Worm (Caenorhabditis elegans): ENCODE results near the gene zmp-3.
A peak's percentile ranks its signal among the peaks of the same experiment; 100 is the strongest.

Gene zmp-3

DNA sequence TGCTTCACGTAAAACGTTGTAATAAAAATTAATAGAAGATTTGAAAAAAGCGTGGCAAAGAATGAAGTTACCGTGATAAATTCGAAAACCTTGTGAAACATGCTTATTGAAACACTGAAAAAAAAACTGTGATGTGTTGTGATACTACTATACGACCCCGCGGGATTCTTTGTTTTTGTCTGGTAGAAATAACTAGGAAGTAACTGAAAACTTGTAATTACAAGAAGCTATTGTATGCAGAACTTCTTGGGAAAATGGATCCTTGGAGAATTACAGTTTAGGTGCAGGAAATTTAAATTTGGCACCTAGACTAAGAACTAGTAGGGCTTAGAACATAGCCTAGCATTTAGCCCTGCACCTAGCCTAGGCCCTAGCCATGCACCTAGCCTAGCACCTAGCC is 29.6 kb downstream of the zmp-3 start, which contains the start of gene str-39:
TSS of gene str-39 (minus strand) at position 101 of the 400 bp plus-strand sequence.
- TF ChIP-seq nhr-28 (tag; optimal IDR thresholded peaks at IDR 0.05) (no peak), jun-1 (tag; optimal IDR thresholded peaks at IDR 0.05) (no peak), nhr-67 (tag; optimal IDR thresholded peaks at IDR 0.05) (no peak), ceh-16 (tag; optimal IDR thresholded peaks at IDR 0.05) (no peak), eor-1 (tag; optimal IDR thresholded peaks at IDR 0.05) (no peak), nhr-11 (tag; optimal IDR thresholded peaks at IDR 0.05) (no peak), sea-2 (GFP tag; optimal IDR thresholded peaks at IDR 0.05) (no peak), ZK546.5 (tag; optimal IDR thresholded peaks at IDR 0.05) (no peak), nhr-76 (tag; optimal IDR thresholded peaks at IDR 0.05) (no peak), ama-1 (optimal IDR thresholded peaks at IDR 0.05) (no peak), elt-3 (tag; optimal IDR thresholded peaks at IDR 0.05) (no peak)

DNA sequence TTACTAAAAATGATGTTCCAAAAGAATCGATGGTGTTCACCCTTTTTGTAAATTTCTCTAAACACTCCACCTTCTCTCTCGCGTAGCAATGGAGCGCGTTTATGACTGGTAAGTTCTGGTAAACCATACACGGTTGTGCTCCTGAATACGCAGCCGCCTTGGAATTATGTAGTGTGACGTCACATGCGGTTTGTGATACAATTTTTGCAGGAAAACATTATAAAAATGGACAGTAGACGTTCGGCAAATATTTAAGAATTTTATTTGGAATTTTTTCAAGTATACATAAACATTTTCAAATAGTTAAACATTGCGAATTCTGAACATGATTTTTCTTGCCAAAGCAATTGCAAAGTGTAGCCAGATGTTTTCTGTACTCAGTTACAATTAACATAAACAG is 31.9 kb downstream of the zmp-3 start, which contains the start of gene F37B4.10:
TSS of gene F37B4.10 (minus strand) at position 101 of the 400 bp plus-strand sequence.
- TF ChIP-seq lin-15B (tag; optimal IDR thresholded peaks at IDR 0.05), result no peak
- TF ChIP-seq ceh-28 (tag; optimal IDR thresholded peaks at IDR 0.05), result no peak
- no peak for TF ChIP-seq ceh-9 (tag; optimal IDR thresholded peaks at IDR 0.05)
- no peak for TF ChIP-seq nhr-28 (tag; optimal IDR thresholded peaks at IDR 0.05)
- no peak for TF ChIP-seq egl-27 (tag; optimal IDR thresholded peaks at IDR 0.05)
- TF ChIP-seq elt-2 (tag; optimal IDR thresholded peaks at IDR 0.05), result peak; percentile 8
- TF ChIP-seq mml-1 (tag; optimal IDR thresholded peaks at IDR 0.05), result no peak

DNA sequence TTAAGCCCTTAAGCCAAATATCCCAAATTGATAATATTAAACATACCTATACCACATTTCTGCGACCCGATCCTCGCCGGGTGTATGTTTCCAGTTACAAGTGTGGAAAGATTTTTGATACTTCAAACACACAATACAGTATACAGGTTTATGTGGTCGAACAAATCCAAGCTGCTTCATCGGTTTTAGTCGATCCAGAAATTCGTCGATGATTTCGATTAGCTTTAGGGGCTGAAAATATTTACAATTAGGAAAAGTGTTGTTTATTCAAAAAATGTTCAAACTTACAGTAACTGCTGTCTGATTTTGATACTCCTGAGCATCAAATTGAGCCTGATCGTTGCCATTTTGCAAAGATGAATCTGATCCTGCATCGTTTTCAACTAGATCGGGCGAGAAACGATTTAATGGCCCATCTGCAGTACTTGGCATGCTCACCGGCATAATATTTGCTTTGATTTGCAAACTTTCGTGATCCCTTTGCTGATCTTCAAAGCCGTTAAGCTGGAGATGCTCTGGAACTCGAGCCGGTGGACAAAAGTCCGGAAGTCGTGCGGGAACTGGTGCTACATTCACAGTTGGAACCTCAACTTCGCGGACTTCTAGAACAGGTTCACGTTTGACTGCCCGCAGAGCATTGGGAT is 33.1 kb downstream of the zmp-3 start:
- TF ChIP-seq fos-1 (tag; optimal IDR thresholded peaks at IDR 0.05), result no peak
- TF ChIP-seq ztf-11 (tag; optimal IDR thresholded peaks at IDR 0.05), result no peak
- no peak for TF ChIP-seq lin-15B (tag; optimal IDR thresholded peaks at IDR 0.05)
- TF ChIP-seq mdl-1 (tag; optimal IDR thresholded peaks at IDR 0.05), result no peak
- TF ChIP-seq nhr-28 (tag; optimal IDR thresholded peaks at IDR 0.05), result no peak
- TF ChIP-seq elt-3 (tag; optimal IDR thresholded peaks at IDR 0.05), result no peak
- no peak for TF ChIP-seq ceh-82 (tag; optimal IDR thresholded peaks at IDR 0.05)
- no peak for TF ChIP-seq zag-1 (tag; optimal IDR thresholded peaks at IDR 0.05)
- no peak for TF ChIP-seq jun-1 (tag; optimal IDR thresholded peaks at IDR 0.05)
- no peak for TF ChIP-seq nhr-67 (tag; optimal IDR thresholded peaks at IDR 0.05)
- TF ChIP-seq fkh-2 (tag; optimal IDR thresholded peaks at IDR 0.05), result no peak
- TF ChIP-seq ceh-28 (tag; optimal IDR thresholded peaks at IDR 0.05), result no peak
- no peak for TF ChIP-seq pqm-1 (tag; optimal IDR thresholded peaks at IDR 0.05)
- TF ChIP-seq nhr-237 (tag; optimal IDR thresholded peaks at IDR 0.05), result no peak
- no peak for TF ChIP-seq ztf-4 (tag; optimal IDR thresholded peaks at IDR 0.05)
- no peak for TF ChIP-seq pha-4 (tag; optimal IDR thresholded peaks at IDR 0.05)
- no peak for TF ChIP-seq R02D3.7 (tag; optimal IDR thresholded peaks at IDR 0.05)
- TF ChIP-seq nhr-11 (tag; optimal IDR thresholded peaks at IDR 0.05), result no peak

DNA sequence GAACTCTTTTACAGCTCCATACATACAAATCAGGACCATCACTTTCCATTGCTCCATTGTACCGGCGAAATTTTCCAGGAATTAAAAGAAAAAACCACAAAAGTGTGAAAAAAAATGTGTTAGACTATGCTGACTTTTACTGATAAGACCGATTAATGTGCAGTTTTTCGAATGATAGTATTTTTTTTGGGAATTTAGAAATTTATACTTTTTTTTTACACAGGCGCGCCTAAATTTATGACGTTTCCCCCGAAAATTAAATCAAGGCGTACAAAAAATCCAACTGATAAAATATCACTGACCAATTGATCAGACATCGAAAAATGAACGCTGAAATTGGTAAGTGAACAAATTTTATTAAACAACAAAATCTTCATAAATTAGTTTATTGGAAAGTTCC is 34.0 kb downstream of the zmp-3 start, which contains the start of gene folt-2:
TSS of gene folt-2 (minus strand) at position 179 of the 400 bp plus-strand sequence.
- TF ChIP-seq pqm-1 (tag; optimal IDR thresholded peaks at IDR 0.05) (peak; percentile 49), ama-1 (optimal IDR thresholded peaks at IDR 0.05) (no peak), elt-2 (tag; optimal IDR thresholded peaks at IDR 0.05) (peak; percentile 75)

DNA sequence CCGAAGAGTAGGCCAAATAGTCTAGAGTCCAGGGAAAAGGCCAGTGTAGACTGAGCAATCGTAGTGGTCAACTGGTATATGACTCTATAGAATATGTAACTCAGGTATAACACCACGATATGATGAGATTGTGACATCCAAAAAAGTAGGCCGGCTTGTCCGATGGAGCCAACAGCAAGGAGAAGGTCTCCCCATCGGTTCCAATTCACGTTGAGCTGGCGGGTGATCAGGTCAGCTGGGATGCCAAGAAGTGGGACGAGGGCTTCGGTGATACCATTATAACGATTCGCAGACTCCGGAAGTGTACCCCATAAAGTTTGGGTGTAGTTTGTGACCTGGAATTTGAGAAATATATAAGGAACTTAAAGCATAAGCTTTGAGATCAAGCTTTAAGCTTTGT is 36.5 kb downstream of the zmp-3 start:
- no peak for TF ChIP-seq ama-1 (optimal IDR thresholded peaks at IDR 0.05)
- no peak for TF ChIP-seq nhr-76 (tag; optimal IDR thresholded peaks at IDR 0.05)
- no peak for TF ChIP-seq lsy-12 (tag; optimal IDR thresholded peaks at IDR 0.05)
- no peak for TF ChIP-seq egl-27 (tag; optimal IDR thresholded peaks at IDR 0.05)
- no peak for TF ChIP-seq R02D3.7 (tag; optimal IDR thresholded peaks at IDR 0.05)
- TF ChIP-seq nhr-28 (tag; optimal IDR thresholded peaks at IDR 0.05), result no peak
- no peak for TF ChIP-seq egl-5 (tag; optimal IDR thresholded peaks at IDR 0.05)
- no peak for TF ChIP-seq snpc-4 (tag; optimal IDR thresholded peaks at IDR 0.05)
- TF ChIP-seq tbx-2 (tag; optimal IDR thresholded peaks at IDR 0.05), result no peak
- no peak for TF ChIP-seq elt-1 (tag; optimal IDR thresholded peaks at IDR 0.05)
- TF ChIP-seq lin-39 (tag; optimal IDR thresholded peaks at IDR 0.05), result no peak
- no peak for TF ChIP-seq nhr-23 (tag; optimal IDR thresholded peaks at IDR 0.05)
- TF ChIP-seq aly-2 (tag; optimal IDR thresholded peaks at IDR 0.05), result no peak
- TF ChIP-seq ceh-9 (tag; optimal IDR thresholded peaks at IDR 0.05), result no peak
- TF ChIP-seq pqm-1 (tag; optimal IDR thresholded peaks at IDR 0.05), result no peak
- TF ChIP-seq fkh-10 (GFP tag; optimal IDR thresholded peaks at IDR 0.05), result no peak
- TF ChIP-seq daf-12 (tag; optimal IDR thresholded peaks at IDR 0.05), result no peak
- TF ChIP-seq elt-2 (tag; optimal IDR thresholded peaks at IDR 0.05), result no peak
- TF ChIP-seq fos-1 (tag; optimal IDR thresholded peaks at IDR 0.05), result no peak
- TF ChIP-seq lin-15B (tag; optimal IDR thresholded peaks at IDR 0.05), result no peak
